Fruit fly (Drosophila melanogaster) whole organism, embryonic: ENCODE results near the gene CG17376.

Experiments
- Adf1 ChIP-seq: fragments of 200-800 bp; sonication (Bioruptor generic); IDR thresholded peaks from 2 replicates; pipeline ENCODE4 v1.3.6; 2022; ENCODE audit warnings: missing biosample characterization, missing genetic modification characterization
- BtbVII ChIP-seq: fragments of 200-800 bp; sonication (Bioruptor generic); optimal IDR thresholded peaks from 3 replicates; lab custom pipeline; 2017; ENCODE audit warnings: missing biosample characterization, mild to moderate bottlenecking, missing genetic modification characterization
- Bteb2 ChIP-seq: fragments of 200-800 bp; sonication (Bioruptor generic); optimal IDR thresholded peaks from 2 replicates; lab custom pipeline; 2016; ENCODE audit warnings: missing biosample characterization, missing genetic modification characterization
- CG10321 ChIP-seq: fragments of 200-800 bp; sonication (Bioruptor generic); IDR thresholded peaks from 2 replicates; pipeline ENCODE4 v1.3.6; 2022; ENCODE audit warnings: missing biosample characterization, missing genetic modification characterization
- CG10462 ChIP-seq: fragments of 200-800 bp; sonication (Bioruptor generic); optimal IDR thresholded peaks from 2 replicates; lab custom pipeline; 2016; ENCODE audit warnings: missing biosample characterization, missing genetic modification characterization
- CG10959 ChIP-seq: fragments of 200-800 bp; sonication (Bioruptor generic); IDR thresholded peaks from 2 replicates; pipeline ENCODE4 v1.3.6; 2022; ENCODE audit warnings: missing biosample characterization, missing genetic modification characterization
- CG12104 ChIP-seq: fragments of 200-800 bp; sonication (Bioruptor generic); optimal IDR thresholded peaks from 3 replicates; lab custom pipeline; 2016; ENCODE audit warnings: missing biosample characterization, missing genetic modification characterization
- CG14014 ChIP-seq: fragments of 200-800 bp; sonication (Bioruptor generic); IDR thresholded peaks from 2 replicates; pipeline ENCODE4 v1.3.6; 2022; ENCODE audit warnings: missing biosample characterization, missing genetic modification characterization
- CG15479 ChIP-seq: fragments of 200-800 bp; sonication (Bioruptor generic); optimal IDR thresholded peaks from 3 replicates; lab custom pipeline; 2019; ENCODE audit warnings: missing biosample characterization, mild to moderate bottlenecking, missing genetic modification characterization, moderate library complexity
- CG17186 ChIP-seq: fragments of 200-800 bp; sonication (Bioruptor generic); optimal IDR thresholded peaks from 3 replicates; lab custom pipeline; 2017; ENCODE audit warnings: missing biosample characterization, missing genetic modification reagents, missing genetic modification characterization
- CG17829 ChIP-seq: fragments of 200-800 bp; optimal IDR thresholded peaks from 2 replicates; lab custom pipeline; 2019; ENCODE audit warnings: missing biosample characterization, mild to moderate bottlenecking, missing genetic modification characterization, moderate library complexity
- CG3065 ChIP-seq: fragments of 200-800 bp; sonication (Bioruptor generic); optimal IDR thresholded peaks from 2 replicates; lab custom pipeline; 2016; ENCODE audit warnings: missing biosample characterization, missing genetic modification characterization
- CG32532 ChIP-seq: fragments of 200-800 bp; sonication (Bioruptor generic); IDR thresholded peaks from 2 replicates; pipeline ENCODE4 v1.3.6; 2022; ENCODE audit warnings: missing biosample characterization, missing genetic modification characterization
- CG43689 ChIP-seq: fragments of 200-800 bp; sonication (Bioruptor generic); IDR thresholded peaks from 2 replicates; pipeline ENCODE4 v1.3.6; 2022; ENCODE audit warnings: missing biosample characterization, missing genetic modification characterization
- CG4404 ChIP-seq: fragments of 200-800 bp; sonication (Bioruptor generic); IDR thresholded peaks from 2 replicates; pipeline ENCODE4 v1.3.6; 2022; ENCODE audit warnings: missing biosample characterization, missing genetic modification characterization
- Doc3 ChIP-seq: fragments of 200-800 bp; sonication (Bioruptor generic); IDR thresholded peaks from 3 replicates; pipeline ENCODE4 v1.3.6; 2022; ENCODE audit warnings: missing biosample characterization, missing genetic modification characterization; ENCODE audit not compliant: partially characterized antibody
- E2f2 ChIP-seq: fragments of 200-800 bp; sonication (Bioruptor generic); IDR thresholded peaks from 2 replicates; pipeline ENCODE4 v1.3.6; 2022; ENCODE audit warnings: missing biosample characterization, missing genetic modification characterization
- Elba2 ChIP-seq: fragments of 200-800 bp; sonication (Bioruptor generic); optimal IDR thresholded peaks from 3 replicates; lab custom pipeline; 2016; ENCODE audit warnings: missing biosample characterization, missing genetic modification characterization
- GATAe ChIP-seq: fragments of 200-800 bp; sonication (Bioruptor generic); conservative IDR thresholded peaks from 2 replicates; pipeline ENCODE4 v1.3.6; 2022; ENCODE audit warnings: missing biosample characterization, missing genetic modification characterization
- HHEX ChIP-seq: fragments of 200-800 bp; sonication (Bioruptor generic); optimal IDR thresholded peaks from 3 replicates; lab custom pipeline; 2017; ENCODE audit warnings: missing biosample characterization, mild to moderate bottlenecking, missing genetic modification characterization, missing genetic modification reagents
- HLH4C ChIP-seq: fragments of 200-800 bp; sonication (Bioruptor generic); IDR thresholded peaks from 3 replicates; pipeline ENCODE4 v1.3.6; 2022; ENCODE audit warnings: missing biosample characterization, missing genetic modification characterization; ENCODE audit not compliant: partially characterized antibody
- HmgZ ChIP-seq: fragments of 200-800 bp; sonication (Bioruptor generic); optimal IDR thresholded peaks from 2 replicates; lab custom pipeline; 2018; ENCODE audit warnings: missing biosample characterization, mild to moderate bottlenecking, missing genetic modification characterization
- Hr78 ChIP-seq, 2 experiments: fragments of 200-800 bp in 1 of 2; fragments of >200 bp in 1 of 2; sonication (Bioruptor generic) in 1 of 2; optimal IDR thresholded peaks; 2 replicates each; lab custom pipeline; 2017 to 2019; ENCODE audit warnings: missing biosample characterization in 2 of 2, missing genetic modification characterization in 2 of 2, mild to moderate bottlenecking in 1 of 2, moderate library complexity in 1 of 2
- Lhr ChIP-seq: fragments of 200-800 bp; sonication (Bioruptor generic); optimal IDR thresholded peaks from 3 replicates; lab custom pipeline; 2017; ENCODE audit warnings: mild to moderate bottlenecking, missing biosample characterization, missing genetic modification reagents, missing genetic modification characterization
- Oaz ChIP-seq: fragments of 200-800 bp; sonication (Bioruptor generic); IDR thresholded peaks from 2 replicates; pipeline ENCODE4 v1.3.6; 2022; ENCODE audit warnings: missing biosample characterization, missing genetic modification characterization
- Spps ChIP-seq: fragments of 200-800 bp; sonication (Bioruptor generic); optimal IDR thresholded peaks from 2 replicates; lab custom pipeline; 2018; ENCODE audit warnings: missing biosample characterization, mild to moderate bottlenecking, missing genetic modification characterization
- Trl ChIP-seq, 3 experiments: fragments of >200 bp in 2 of 3; fragments of 200-800 bp in 1 of 3; sonication (Bioruptor generic) in 1 of 3; optimal IDR thresholded peaks; 2 replicates in 1 of 3; 3 replicates in 2 of 3; lab custom pipeline; 2016 to 2017; ENCODE audit warnings: missing biosample characterization in 1 of 3, missing genetic modification characterization in 1 of 3
- abd-A ChIP-seq: fragments of 200-800 bp; sonication (Bioruptor generic); optimal IDR thresholded peaks from 3 replicates; lab custom pipeline; 2019; ENCODE audit warnings: missing biosample characterization, mild to moderate bottlenecking, missing genetic modification characterization, moderate library complexity
- al ChIP-seq: fragments of 200-800 bp; sonication (Bioruptor generic); IDR thresholded peaks from 2 replicates; pipeline ENCODE4 v1.3.6; 2022; ENCODE audit warnings: missing biosample characterization, missing genetic modification characterization
- bcd ChIP-seq: fragments of 200-800 bp; sonication (Bioruptor generic); optimal IDR thresholded peaks from 2 replicates; lab custom pipeline; 2017; ENCODE audit warnings: missing biosample characterization, mild to moderate bottlenecking, missing genetic modification characterization
- br ChIP-seq: fragments of >200 bp; optimal IDR thresholded peaks from 2 replicates; lab custom pipeline; 2017
- chif ChIP-seq, 2 experiments: fragments of 200-800 bp; sonication (Bioruptor generic); optimal IDR thresholded peaks; 3 replicates each; lab custom pipeline; 2016; ENCODE audit warnings: missing biosample characterization in 2 of 2, missing genetic modification characterization in 2 of 2
- croc ChIP-seq: fragments of 200-800 bp; sonication (Bioruptor generic); conservative IDR thresholded peaks from 3 replicates; pipeline ENCODE4 v1.3.6; 2022; ENCODE audit warnings: missing biosample characterization, missing genetic modification characterization
- crp ChIP-seq, 2 experiments: fragments of 200-800 bp; sonication (Bioruptor generic); optimal IDR thresholded peaks; 2 replicates in 1 of 2; 3 replicates in 1 of 2; lab custom pipeline; 2017; ENCODE audit warnings: missing biosample characterization in 2 of 2, missing genetic modification characterization in 2 of 2, mild to moderate bottlenecking in 1 of 2, moderate library complexity in 1 of 2
- da ChIP-seq: fragments of 200-800 bp; sonication (Bioruptor generic); optimal IDR thresholded peaks from 2 replicates; lab custom pipeline; 2016; ENCODE audit warnings: missing biosample characterization, missing genetic modification characterization
- esg ChIP-seq: fragments of 200-800 bp; sonication (Bioruptor generic); conservative IDR thresholded peaks from 2 replicates; pipeline ENCODE4 v1.3.6; 2022; ENCODE audit warnings: missing biosample characterization, missing genetic modification characterization
- gt ChIP-seq: fragments of 200-800 bp; sonication (Bioruptor generic); IDR thresholded peaks from 2 replicates; pipeline ENCODE4 v1.3.6; 2022; ENCODE audit warnings: missing biosample characterization, missing genetic modification characterization
- ind ChIP-seq: fragments of 200-800 bp; sonication (Bioruptor generic); optimal IDR thresholded peaks from 3 replicates; lab custom pipeline; 2016; ENCODE audit warnings: missing biosample characterization, missing genetic modification characterization
- kni ChIP-seq: fragments of 200-800 bp; sonication (Bioruptor generic); optimal IDR thresholded peaks from 3 replicates; lab custom pipeline; 2017; ENCODE audit warnings: mild to moderate bottlenecking, missing biosample characterization, missing genetic modification reagents, missing genetic modification characterization
- nerfin-2 ChIP-seq: fragments of 200-800 bp; sonication (Bioruptor generic); IDR thresholded peaks from 2 replicates; pipeline ENCODE4 v1.3.6; 2022; ENCODE audit warnings: missing biosample characterization, missing genetic modification characterization; ENCODE audit not compliant: partially characterized antibody
- org-1 ChIP-seq: fragments of 200-800 bp; sonication (Bioruptor generic); optimal IDR thresholded peaks from 2 replicates; lab custom pipeline; 2017; ENCODE audit warnings: missing biosample characterization, missing genetic modification characterization
- p53 ChIP-seq: fragments of 200-800 bp; sonication (Bioruptor generic); optimal IDR thresholded peaks from 2 replicates; lab custom pipeline; 2016; ENCODE audit warnings: missing biosample characterization, missing genetic modification characterization
- slou ChIP-seq: fragments of 200-800 bp; sonication (Bioruptor generic); optimal IDR thresholded peaks from 3 replicates; lab custom pipeline; 2016; ENCODE audit warnings: missing biosample characterization, missing genetic modification characterization
- sr ChIP-seq: fragments of 200-800 bp; sonication (Bioruptor generic); IDR thresholded peaks from 3 replicates; pipeline ENCODE4 v1.3.6; 2022; ENCODE audit warnings: missing biosample characterization, missing genetic modification characterization
- stc ChIP-seq: fragments of 200-800 bp; sonication (Bioruptor generic); IDR thresholded peaks from 2 replicates; pipeline ENCODE4 v1.3.6; 2022; ENCODE audit warnings: missing biosample characterization, missing genetic modification characterization
- tin ChIP-seq: fragments of 200-800 bp; sonication (Bioruptor generic); optimal IDR thresholded peaks from 3 replicates; lab custom pipeline; 2016; ENCODE audit warnings: missing biosample characterization, missing genetic modification characterization
- ttk ChIP-seq: fragments of 200-800 bp; sonication (Bioruptor generic); IDR thresholded peaks from 2 replicates; pipeline ENCODE4 v2.1.2; 2022; ENCODE audit warnings: missing biosample characterization, missing genetic modification characterization
- zfh1 ChIP-seq: fragments of 200-800 bp; sonication (Bioruptor generic); IDR thresholded peaks from 3 replicates; pipeline ENCODE4 v1.3.6; 2022; ENCODE audit warnings: missing biosample characterization, missing genetic modification characterization

CG17376 gene

dm6 chr2L:6787029-6787972, 13.4 kb downstream of the CG17376 start (continued):
- TF ChIP-seq CG4404 (GFP tag; lab: Robert Waterston, UW) (peak; percentile 86), CG15479 (no peak), CG32532 (GFP tag; lab: Robert Waterston, UW) (peak; percentile 86), br (lab: Kevin White, UChicago) (no peak), stc (GFP tag; lab: Robert Waterston, UW) (peak; percentile 67), nerfin-2 (no peak), HmgZ (tag; lab: Kevin White, UChicago) (peak; percentile 91), CG14014 (GFP tag; lab: Robert Waterston, UW) (peak; percentile 87), crp (GFP tag; optimal IDR thresholded peaks at IDR 0.05; lab: Kevin White, UChicago) (peak; percentile 38 to 75), bcd (GFP tag; lab: Kevin White, UChicago) (peak; percentile 97), Spps (peak; percentile 78), gt (GFP tag; lab: Robert Waterston, UW) (peak; percentile 74), org-1 (GFP tag; lab: Kevin White, UChicago) (peak; percentile 97), Lhr (GFP tag; lab: Kevin White, UChicago) (peak; percentile 82), CG43689 (GFP tag; lab: Robert Waterston, UW) (peak; percentile 65), da (GFP tag; lab: Kevin White, UChicago) (peak; percentile 95), CG10462 (GFP tag; lab: Kevin White, UChicago) (peak; percentile 93), GATAe (GFP tag; lab: Robert Waterston, UW) (peak; percentile 81), p53 (GFP tag; lab: Kevin White, UChicago) (peak; percentile 87), Adf1 (peak; percentile 77), E2f2 (GFP tag; lab: Robert Waterston, UW) (peak; percentile 63), croc (GFP tag; lab: Robert Waterston, UW) (peak; percentile 87), chif (GFP tag; optimal IDR thresholded peaks at IDR 0.05; lab: Kevin White, UChicago) (peak; percentile 92 to 96), CG12104 (GFP tag; lab: Kevin White, UChicago) (peak; percentile 98), kni (GFP tag; lab: Kevin White, UChicago) (peak; percentile 92), esg (GFP tag; lab: Robert Waterston, UW) (peak; percentile 90), Elba2 (GFP tag; lab: Kevin White, UChicago) (peak; percentile 32), al (GFP tag; lab: Robert Waterston, UW) (peak; percentile 88), abd-A (peak; percentile 95), Hr78 (GFP tag; optimal IDR thresholded peaks at IDR 0.05; lab: Kevin White, UChicago) (peak in 1 of 2 experiments; percentile 96), CG3065 (GFP tag; lab: Kevin White, UChicago) (peak; percentile 69), Bteb2 (GFP tag; lab: Kevin White, UChicago) (peak; percentile 94), ind (peak; percentile 97), zfh1 (peak; percentile 85), Trl (optimal IDR thresholded peaks at IDR 0.05; lab: Kevin White, UChicago) (peak; percentile 90 to 99), Trl (GFP tag; optimal IDR thresholded peaks at IDR 0.05; lab: Kevin White, UChicago) (peak; percentile 96), CG10959 (peak; percentile 25), Oaz (GFP tag; lab: Robert Waterston, UW) (peak; percentile 76), Doc3 (GFP tag; lab: Robert Waterston, UW) (0 out of 3 replicates have a peak, but pooled peaks have one; percentile 10), sr (GFP tag; lab: Robert Waterston, UW) (peak; percentile 35; the same call in 2 of the 3 replicates), slou (GFP tag; lab: Kevin White, UChicago) (peak; percentile 93), CG17829 (tag; lab: Kevin White, UChicago) (peak; percentile 94), BtbVII (GFP tag; lab: Kevin White, UChicago) (peak; percentile 95), HHEX (GFP tag; lab: Kevin White, UChicago) (peak; percentile 94), ttk (peak; percentile 74), HLH4C (GFP tag; lab: Robert Waterston, UW) (peak; percentile 47; the same call in 1 of the 3 replicates), CG17186 (peak; percentile 71), tin (GFP tag; lab: Kevin White, UChicago) (peak; percentile 94), CG10321 (peak; percentile 22; the same call in 1 of the 2 replicates)
